Worm (Caenorhabditis elegans): ENCODE results near the gene hsp-17.
A peak's percentile ranks its signal among the peaks of the same experiment; 100 is the strongest.

Gene hsp-17

ce11 chrV:8359113-8359564 lies 26.6 kb downstream of the hsp-17 start, which contains the start of gene mpdu-1 (continued):
- TF ChIP-seq lsy-2 (tag; optimal IDR thresholded peaks at IDR 0.05) (peak; percentile 82 to 83), lin-13 (GFP tag; optimal IDR thresholded peaks at IDR 0.05) (peak; percentile 24), vab-15 (tag; optimal IDR thresholded peaks at IDR 0.05) (no peak), snpc-4 (tag; optimal IDR thresholded peaks at IDR 0.05) (peak; percentile 89), efl-1 (optimal IDR thresholded peaks at IDR 0.05) (peak; percentile 59 to 75), efl-1 (GFP tag; optimal IDR thresholded peaks at IDR 0.05 in 1 of 2) (peak; percentile 66 to 97), lin-14 (GFP tag; optimal IDR thresholded peaks at IDR 0.05) (no peak), sptf-1 (tag; optimal IDR thresholded peaks at IDR 0.05) (no peak), nhr-12 (tag; optimal IDR thresholded peaks at IDR 0.05) (no peak), lin-15B (tag; optimal IDR thresholded peaks at IDR 0.05) (peak; percentile 8), pax-3 (tag; optimal IDR thresholded peaks at IDR 0.05) (no peak), nhr-90 (tag; optimal IDR thresholded peaks at IDR 0.05; ENCODE audit: poor library complexity) (peak; percentile 65), dsc-1 (tag; optimal IDR thresholded peaks at IDR 0.05) (peak; percentile 71), ceh-88 (GFP tag; IDR thresholded peaks at IDR 0.05) (no peak), nhr-237 (tag; optimal IDR thresholded peaks at IDR 0.05) (no peak), pag-3 (tag; optimal IDR thresholded peaks at IDR 0.05; ENCODE audit: borderline replicate concordance, insufficient read depth) (no peak), tbx-2 (tag; optimal IDR thresholded peaks at IDR 0.05) (peak; percentile 74), nhr-11 (tag; optimal IDR thresholded peaks at IDR 0.05) (no peak), unc-130 (tag; optimal IDR thresholded peaks at IDR 0.05) (peak; percentile 31), blmp-1 (tag; optimal IDR thresholded peaks at IDR 0.05) (peak; percentile 72), fkh-8 (tag; optimal IDR thresholded peaks at IDR 0.05) (peak; percentile 21), ztf-4 (tag; optimal IDR thresholded peaks at IDR 0.05) (no peak), hlh-4 (tag; optimal IDR thresholded peaks at IDR 0.05) (no peak), nhr-19 (GFP tag; conservative IDR thresholded peaks at IDR 0.05) (peak; percentile 77), nhr-85 (tag) (peak; percentile 83), nhr-71 (tag; optimal IDR thresholded peaks at IDR 0.05) (peak; percentile 80), skn-1 (tag; optimal IDR thresholded peaks at IDR 0.05) (peak; percentile 22), nhr-77 (tag; optimal IDR thresholded peaks at IDR 0.05) (peak; percentile 8), ceh-8 (GFP tag; optimal IDR thresholded peaks at IDR 0.05) (peak; percentile 8), unc-62 (GFP tag; optimal IDR thresholded peaks at IDR 0.05) (no peak), nhr-47 (tag; optimal IDR thresholded peaks at IDR 0.05) (peak; percentile 76), ztf-11 (tag; optimal IDR thresholded peaks at IDR 0.05) (peak in 1 of 2 experiments; percentile 30), unc-98 (GFP tag; IDR thresholded peaks at IDR 0.05) (no peak), fkh-10 (GFP tag; optimal IDR thresholded peaks at IDR 0.05) (peak; percentile 5), pqm-1 (tag; optimal IDR thresholded peaks at IDR 0.05) (no peak), lin-39 (tag; optimal IDR thresholded peaks at IDR 0.05) (peak; percentile 61), aly-2 (tag; optimal IDR thresholded peaks at IDR 0.05) (no peak), nhr-20 (tag; optimal IDR thresholded peaks at IDR 0.05) (peak; percentile 78), nhr-76 (tag; optimal IDR thresholded peaks at IDR 0.05) (no peak), unc-86 (tag; optimal IDR thresholded peaks at IDR 0.05) (peak; percentile 30), C16A3.4 (tag; optimal IDR thresholded peaks at IDR 0.05) (peak; percentile 79), dpl-1 (GFP tag; optimal IDR thresholded peaks at IDR 0.05) (peak; percentile 64 to 81 (median 75)), zip-4 (GFP tag; optimal IDR thresholded peaks at IDR 0.05) (peak; percentile 3), elt-2 (tag; optimal IDR thresholded peaks at IDR 0.05) (peak; percentile 77), grh-1 (GFP tag; IDR thresholded peaks at IDR 0.05) (peak; percentile 34; the same call in 1 of the 2 replicates), egl-13 (tag; optimal IDR thresholded peaks at IDR 0.05) (peak; percentile 39), nhr-84 (tag; optimal IDR thresholded peaks at IDR 0.05) (no peak), rnt-1 (tag; optimal IDR thresholded peaks at IDR 0.05) (peak; percentile 71), irx-1 (tag; optimal IDR thresholded peaks at IDR 0.05) (peak; percentile 63), tlp-1 (tag; optimal IDR thresholded peaks at IDR 0.05) (no peak), Y116A8C.19 (tag; optimal IDR thresholded peaks at IDR 0.05; ENCODE audit: borderline replicate concordance) (no peak)
